Worm (Caenorhabditis elegans) whole organism, late embryonic: Measurements from ENCODE around the gene nas-3.

ENCODE experiments used
- C08G9.2 ChIP-seq: sonication (generic microtip); optimal IDR thresholded peaks from 2 replicates; lab custom pipeline; 2016; ENCODE audit warnings: mild to moderate bottlenecking, missing genetic modification characterization, moderate library complexity, missing compliant biosample characterization
- K02D7.2 ChIP-seq: sonication (generic microtip); optimal IDR thresholded peaks from 2 replicates; lab custom pipeline; 2017; ENCODE audit warnings: mild to moderate bottlenecking, missing genetic modification characterization, missing compliant biosample characterization
- Y22D7AL.16 ChIP-seq: sonication (generic microtip); optimal IDR thresholded peaks from 2 replicates; lab custom pipeline; 2016; ENCODE audit warnings: missing genetic modification characterization, missing compliant biosample characterization
- ahr-1 ChIP-seq: sonication (generic microtip); optimal IDR thresholded peaks from 2 replicates; lab custom pipeline; 2016; ENCODE audit warnings: missing genetic modification characterization, missing compliant biosample characterization
- ceh-24 ChIP-seq: sonication (generic microtip); optimal IDR thresholded peaks from 2 replicates; lab custom pipeline; 2016; ENCODE audit warnings: mild to moderate bottlenecking, missing genetic modification characterization, missing compliant biosample characterization
- ceh-30 ChIP-seq: fragments of 150-350 bp; optimal IDR thresholded peaks from 2 replicates; lab custom pipeline; 2014; ENCODE audit warnings: missing biosample characterization, missing genetic modification characterization
- ceh-45 ChIP-seq: fragments of 200-800 bp; sonication (Bioruptor generic); IDR thresholded peaks from 2 replicates; pipeline ENCODE4 v1.3.6; 2022; ENCODE audit warnings: missing genetic modification reagents, missing genetic modification characterization, missing compliant biosample characterization
- ceh-48 ChIP-seq: sonication (generic microtip); optimal IDR thresholded peaks from 2 replicates; lab custom pipeline; 2016; ENCODE audit warnings: missing genetic modification characterization, inconsistent platforms, missing compliant biosample characterization
- ceh-6 ChIP-seq: fragments of 200-800 bp; sonication (Bioruptor generic); optimal IDR thresholded peaks from 2 replicates; lab custom pipeline; 2018; ENCODE audit warnings: mild to moderate bottlenecking, missing genetic modification characterization, missing compliant biosample characterization
- che-1 ChIP-seq: sonication (generic microtip); optimal IDR thresholded peaks from 2 replicates; lab custom pipeline; 2016; ENCODE audit warnings: mild to moderate bottlenecking, missing genetic modification characterization, missing compliant biosample characterization
- dmd-4 ChIP-seq: sonication (generic microtip); optimal IDR thresholded peaks from 2 replicates; lab custom pipeline; 2016; ENCODE audit warnings: borderline replicate concordance, missing genetic modification characterization, missing compliant biosample characterization
- elt-4 ChIP-seq: sonication (generic microtip); optimal IDR thresholded peaks from 2 replicates; lab custom pipeline; 2016; ENCODE audit warnings: missing genetic modification characterization, missing compliant biosample characterization
- eyg-1 ChIP-seq: sonication (generic microtip); optimal IDR thresholded peaks from 2 replicates; lab custom pipeline; 2016; ENCODE audit warnings: missing genotype, missing genetic modification characterization, missing compliant biosample characterization
- fkh-10 ChIP-seq: fragments of 150-350 bp; optimal IDR thresholded peaks from 2 replicates; lab custom pipeline; 2014; ENCODE audit warnings: missing biosample characterization, missing genetic modification reagents, missing genetic modification characterization
- fkh-6 ChIP-seq: sonication (generic microtip); optimal IDR thresholded peaks from 2 replicates; lab custom pipeline; 2016; ENCODE audit warnings: missing genetic modification characterization, missing compliant biosample characterization
- gmeb-2 ChIP-seq: sonication (generic microtip); optimal IDR thresholded peaks from 2 replicates; lab custom pipeline; 2016; ENCODE audit warnings: missing genetic modification characterization, inconsistent platforms, missing compliant biosample characterization
- hlh-15 ChIP-seq: sonication (generic microtip); optimal IDR thresholded peaks from 2 replicates; lab custom pipeline; 2016; ENCODE audit warnings: missing genetic modification characterization, missing compliant biosample characterization
- hlh-30 ChIP-seq: sonication (generic microtip); optimal IDR thresholded peaks from 2 replicates; lab custom pipeline; 2017; ENCODE audit warnings: antibody characterized with exemption, missing genetic modification characterization, missing compliant biosample characterization; ENCODE audit not compliant: insufficient read depth
- hlh-6 ChIP-seq: sonication (generic microtip); optimal IDR thresholded peaks from 2 replicates; lab custom pipeline; 2016; ENCODE audit warnings: missing genotype, missing genetic modification characterization, missing compliant biosample characterization
- hlh-8 ChIP-seq: sonication (generic microtip); optimal IDR thresholded peaks from 2 replicates; lab custom pipeline; 2016; ENCODE audit warnings: missing genotype, missing genetic modification characterization, missing compliant biosample characterization
- lin-11 ChIP-seq: fragments of 200-800 bp; sonication (Bioruptor generic); optimal IDR thresholded peaks from 2 replicates; lab custom pipeline; 2018; ENCODE audit warnings: mild to moderate bottlenecking, missing genetic modification characterization, missing compliant biosample characterization
- madf-2 ChIP-seq: sonication (generic microtip); optimal IDR thresholded peaks from 2 replicates; lab custom pipeline; 2017; ENCODE audit warnings: missing genetic modification characterization, missing compliant biosample characterization
- mec-3 ChIP-seq: sonication (generic microtip); optimal IDR thresholded peaks from 2 replicates; lab custom pipeline; 2016; ENCODE audit warnings: borderline replicate concordance, missing genetic modification characterization, missing compliant biosample characterization
- nhr-232 ChIP-seq: sonication (generic microtip); optimal IDR thresholded peaks from 2 replicates; lab custom pipeline; 2016; ENCODE audit warnings: missing genetic modification characterization, missing compliant biosample characterization
- odd-2 ChIP-seq: sonication (generic microtip); optimal IDR thresholded peaks from 2 replicates; lab custom pipeline; 2017; ENCODE audit warnings: antibody characterized with exemption, mild to moderate bottlenecking, missing genetic modification characterization, missing compliant biosample characterization
- pax-1 ChIP-seq: fragments of 150-350 bp; optimal IDR thresholded peaks from 2 replicates; lab custom pipeline; 2014; ENCODE audit warnings: missing biosample characterization, missing genetic modification characterization
- pha-2 ChIP-seq: sonication (generic microtip); optimal IDR thresholded peaks from 2 replicates; lab custom pipeline; 2017; ENCODE audit warnings: mild to moderate bottlenecking, missing genetic modification characterization, missing compliant biosample characterization
- pha-4 ChIP-seq: fragments of 150-350 bp; optimal IDR thresholded peaks from 2 replicates; lab custom pipeline; 2018; ENCODE audit warnings: missing biosample characterization, missing genetic modification reagents, missing genetic modification characterization
- pqm-1 ChIP-seq: sonication (generic microtip); optimal IDR thresholded peaks from 2 replicates; lab custom pipeline; 2016; ENCODE audit warnings: missing genetic modification characterization, missing compliant biosample characterization
- pros-1 ChIP-seq: fragments of 150-350 bp; optimal IDR thresholded peaks from 2 replicates; lab custom pipeline; 2014; ENCODE audit warnings: missing biosample characterization, missing genetic modification reagents, missing genetic modification characterization
- syd-9 ChIP-seq: sonication (generic microtip); optimal IDR thresholded peaks from 2 replicates; lab custom pipeline; 2016; ENCODE audit warnings: mild to moderate bottlenecking, missing genetic modification characterization, moderate library complexity, missing compliant biosample characterization
- tbx-7 ChIP-seq: sonication (generic microtip); optimal IDR thresholded peaks from 2 replicates; lab custom pipeline; 2016; ENCODE audit warnings: missing genotype, missing genetic modification characterization, missing compliant biosample characterization
- ttx-3 ChIP-seq: sonication (generic microtip); optimal IDR thresholded peaks from 2 replicates; lab custom pipeline; 2016; ENCODE audit warnings: missing genetic modification reagents, missing genetic modification characterization, missing compliant biosample characterization
- unc-3 ChIP-seq, 2 experiments: fragments of 200-800 bp in 1 of 2; sonication (Bioruptor generic) in 1 of 2; sonication (generic microtip) in 1 of 2; conservative IDR thresholded peaks in 1 of 2; optimal IDR thresholded peaks in 1 of 2; 2 replicates each; pipeline versions ENCODE4 v1.3.6 to Lab custom; 2016 to 2022; ENCODE audit warnings: missing compliant biosample characterization in 2 of 2, missing genetic modification characterization in 2 of 2, missing genetic modification reagents in 1 of 2
- zip-5 ChIP-seq: sonication (generic microtip); optimal IDR thresholded peaks from 2 replicates; lab custom pipeline; 2016; ENCODE audit warnings: missing genetic modification characterization, missing compliant biosample characterization
- ztf-16 ChIP-seq: sonication (generic microtip); optimal IDR thresholded peaks from 2 replicates; lab custom pipeline; 2017; ENCODE audit warnings: missing genetic modification characterization, missing compliant biosample characterization

The nas-3 gene

DNA sequence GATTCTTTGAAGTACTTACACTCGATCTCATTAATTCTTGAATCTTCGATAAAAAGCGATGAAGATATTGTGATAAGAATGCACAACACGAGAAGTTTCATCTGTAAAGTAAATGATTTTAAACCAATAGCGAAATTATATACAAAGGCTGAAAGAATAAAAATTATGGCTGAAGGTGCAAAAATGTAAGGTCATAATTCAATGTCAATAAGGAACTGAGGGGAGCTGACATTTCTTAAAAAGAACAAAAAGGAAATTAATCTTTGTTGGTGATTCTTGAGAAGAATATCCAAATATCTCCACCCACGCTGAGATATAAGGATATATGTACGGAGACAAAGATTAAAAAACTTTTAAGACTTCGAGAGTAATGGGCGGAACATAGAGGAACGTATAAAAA lies 46.1 kb downstream of the nas-3 start, which contains the start of gene C50F4.9:
C50F4.9 (minus strand) TSS at position 101 of the 400 bp plus-strand sequence.
- no peak for TF ChIP-seq ceh-24 (tag; lab: Kevin White, UChicago)
- TF ChIP-seq ceh-6 (GFP tag; lab: Kevin White, UChicago): no peak
- TF ChIP-seq ceh-30 (tag; lab: Kevin White, UChicago): no peak
- TF ChIP-seq, all 69 proteins: peak for 0

DNA sequence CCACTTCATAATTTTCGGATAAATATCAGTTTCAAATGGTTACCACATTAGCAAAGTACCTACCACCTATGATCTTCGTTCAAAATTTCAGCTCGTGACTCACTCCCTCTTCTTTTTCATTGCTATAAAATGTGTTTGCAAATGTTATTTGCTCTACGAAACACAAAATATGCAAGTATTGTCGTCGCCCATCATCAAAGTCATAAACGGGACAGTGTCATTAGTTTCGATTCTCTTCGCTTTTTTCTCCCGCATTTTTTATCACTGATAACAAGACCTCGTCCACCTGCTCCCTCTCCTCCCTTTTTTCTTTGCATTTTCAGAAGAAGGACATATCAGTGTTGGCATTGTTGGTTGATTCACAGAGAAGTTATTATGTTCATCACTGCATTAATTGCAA lies 48.5 kb downstream of the nas-3 start, which contains the start of gene C50F4.1:
C50F4.1 (plus strand) TSS at position 324 of the 400 bp plus-strand sequence.
- no peak for TF ChIP-seq mec-3
- TF ChIP-seq hlh-6 (tag; lab: Kevin White, UChicago): no peak
- no peak for TF ChIP-seq hlh-30 (tag; lab: Kevin White, UChicago)
- no peak for TF ChIP-seq madf-2 (tag; lab: Kevin White, UChicago)
- no peak for TF ChIP-seq tbx-7 (tag; lab: Kevin White, UChicago)
- TF ChIP-seq ceh-48 (tag; lab: Kevin White, UChicago): no peak
- TF ChIP-seq dmd-4 (tag; lab: Kevin White, UChicago): no peak
- TF ChIP-seq zip-5: no peak
- no peak for TF ChIP-seq C08G9.2 (tag; lab: Kevin White, UChicago)
- no peak for TF ChIP-seq elt-4 (tag; lab: Kevin White, UChicago)
- no peak for TF ChIP-seq fkh-6 (tag; lab: Kevin White, UChicago)
- TF ChIP-seq gmeb-2 (tag; lab: Kevin White, UChicago): no peak
- no peak for TF ChIP-seq lin-11 (tag; lab: Kevin White, UChicago)

DNA sequence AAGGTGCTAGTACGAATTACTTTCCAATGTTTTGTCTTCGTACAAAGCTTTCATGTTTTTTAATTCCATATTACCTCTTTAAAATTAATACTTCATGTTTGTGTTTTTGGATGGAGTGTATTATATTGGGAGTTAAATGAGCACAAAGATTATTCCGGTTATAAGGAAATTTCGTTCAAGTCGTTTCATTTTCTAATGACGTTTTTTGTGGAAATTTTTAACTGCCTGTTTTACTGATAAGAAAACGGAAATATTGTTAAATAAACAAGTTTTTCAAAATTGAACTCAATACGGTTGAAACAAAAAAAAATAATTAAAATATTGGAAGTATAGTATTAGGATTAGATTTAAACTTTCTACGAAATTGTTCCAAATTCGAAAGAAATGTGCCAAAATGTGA lies 49.4 kb downstream of the nas-3 start:
- no peak for TF ChIP-seq syd-9
- no peak for TF ChIP-seq ztf-16
- no peak for TF ChIP-seq fkh-10 (GFP tag; lab: Kevin White, UChicago)
- no peak for TF ChIP-seq pha-4 (tag; lab: Kevin White, UChicago)
- TF ChIP-seq pha-2 (tag; lab: Kevin White, UChicago): no peak
- TF ChIP-seq ceh-45 (GFP tag; lab: Robert Waterston, UW): no peak
- no peak for TF ChIP-seq Y22D7AL.16
- TF ChIP-seq odd-2 (tag; lab: Kevin White, UChicago): no peak

DNA sequence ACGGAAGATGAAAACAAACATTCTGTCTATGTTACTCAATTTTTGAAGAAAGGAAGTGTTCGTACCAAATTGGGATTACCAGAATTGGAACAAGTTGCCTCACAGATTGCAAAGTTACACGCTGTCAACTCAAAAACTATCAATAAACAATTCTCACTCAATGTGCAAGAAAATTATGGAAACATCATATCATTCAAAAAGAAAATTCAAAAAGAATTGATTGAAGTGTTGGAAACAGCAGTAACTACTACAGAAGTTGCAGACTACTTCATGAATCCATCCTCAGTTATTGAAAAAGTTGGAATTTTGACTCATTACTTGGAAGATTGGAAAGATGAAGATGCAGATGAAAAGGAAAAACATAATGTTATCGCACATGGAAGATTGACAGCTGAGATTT lies 50.0 kb downstream of the nas-3 start:
- no peak for TF ChIP-seq madf-2 (tag; lab: Kevin White, UChicago)
- TF ChIP-seq hlh-15: no peak
- no peak for TF ChIP-seq fkh-10 (GFP tag; lab: Kevin White, UChicago)
- TF ChIP-seq eyg-1 (tag; lab: Kevin White, UChicago): no peak
- TF ChIP-seq pros-1: no peak
- no peak for TF ChIP-seq nhr-232 (tag; lab: Kevin White, UChicago)
- TF ChIP-seq ztf-16: no peak
- no peak for TF ChIP-seq pax-1 (tag; lab: Kevin White, UChicago)
- TF ChIP-seq pqm-1 (tag; lab: Kevin White, UChicago): no peak
- TF ChIP-seq hlh-8: no peak
- TF ChIP-seq ahr-1 (tag; lab: Kevin White, UChicago): no peak
- TF ChIP-seq lin-11 (tag; lab: Kevin White, UChicago): no peak
- no peak for TF ChIP-seq odd-2 (tag; lab: Kevin White, UChicago)
- no peak for TF ChIP-seq K02D7.2
- no peak for TF ChIP-seq unc-3 (GFP tag; conservative IDR thresholded peaks at IDR 0.05; lab: Robert Waterston, UW)
- TF ChIP-seq unc-3 (tag; optimal IDR thresholded peaks at IDR 0.05; lab: Kevin White, UChicago): no peak
- TF ChIP-seq hlh-30 (tag; lab: Kevin White, UChicago): no peak
- no peak for TF ChIP-seq che-1 (tag; lab: Kevin White, UChicago)
- no peak for TF ChIP-seq ttx-3
